Worm (Caenorhabditis elegans) whole organism, midembryonic: ENCODE data around the gene D1079.1.

Experiments
- flt-1 ChIP-seq: fragments of 200-800 bp; sonication (Bioruptor generic); IDR thresholded peaks from 2 replicates; pipeline ENCODE4 v1.3.6; 2022; ENCODE audit warnings: missing genetic modification characterization, missing compliant biosample characterization
- med-1 ChIP-seq: sonication (generic microtip); optimal IDR thresholded peaks from 2 replicates; lab custom pipeline; 2017; ENCODE audit warnings: missing genetic modification characterization, mild to moderate bottlenecking, missing compliant biosample characterization, antibody characterized with exemption, missing genetic modification reagents; ENCODE audit not compliant: insufficient read depth

- no peak for TF ChIP-seq flt-1 (GFP tag; lab: Robert Waterston, UW)
- no peak for TF ChIP-seq med-1 (GFP tag; lab: Kevin White, UChicago)
Measured at ce11 chrX:4408466-4408865, 5.5 kb downstream of the D1079.1 start.
